Fruit fly (Drosophila melanogaster): ENCODE data around the gene CG13999.

CG13999 gene

dm6 chr2L:5997609-5998229 is 41.5 kb upstream of the CG13999 start (continued):
- TF ChIP-seq gt (GFP tag; IDR thresholded peaks at IDR 0.05) (0 out of 2 replicates have a peak, but pooled peaks have one; percentile 34), CG1603 (tag; optimal IDR thresholded peaks at IDR 0.05) (no peak), hkb (optimal IDR thresholded peaks at IDR 0.05) (no peak), hkb (GFP tag; IDR thresholded peaks at IDR 0.05) (peak; percentile 71), CG12299 (tag; optimal IDR thresholded peaks at IDR 0.05) (peak; percentile 65), fru (optimal IDR thresholded peaks at IDR 0.05) (no peak), CG8290 (GFP tag; optimal IDR thresholded peaks at IDR 0.05) (peak; percentile 37), CG8290 (tag; optimal IDR thresholded peaks at IDR 0.05) (peak in 1 of 2 experiments; percentile 37), CG14014 (GFP tag; IDR thresholded peaks at IDR 0.05) (no peak), CG11247 (GFP tag; IDR thresholded peaks at IDR 0.05) (no peak), usp (GFP tag; optimal IDR thresholded peaks at IDR 0.05) (no peak), pros (GFP tag; optimal IDR thresholded peaks at IDR 0.05) (peak; percentile 38), pb (GFP tag; optimal IDR thresholded peaks at IDR 0.05) (peak; percentile 46), Hr3 (GFP tag; optimal IDR thresholded peaks at IDR 0.05) (no peak), hth (optimal IDR thresholded peaks at IDR 0.05) (no peak), az2 (GFP tag; optimal IDR thresholded peaks at IDR 0.05) (no peak), Nf-YA (GFP tag; IDR thresholded peaks at IDR 0.05) (no peak), bbx (GFP tag; IDR thresholded peaks at IDR 0.05; ENCODE audit: partially characterized antibody) (no peak), CG12942 (GFP tag; optimal IDR thresholded peaks at IDR 0.05) (no peak), NK7.1 (GFP tag; optimal IDR thresholded peaks at IDR 0.05) (no peak), prd (optimal IDR thresholded peaks at IDR 0.05) (no peak), prd (GFP tag; IDR thresholded peaks at IDR 0.05) (no peak), Rx (GFP tag; IDR thresholded peaks at IDR 0.05) (no peak), CG31441 (GFP tag; IDR thresholded peaks at IDR 0.05) (peak; percentile 60), chinmo (GFP tag; IDR thresholded peaks at IDR 0.05; ENCODE audit: partially characterized antibody) (no peak), Mrtf (GFP tag; IDR thresholded peaks at IDR 0.05) (no peak), grn (GFP tag; optimal IDR thresholded peaks at IDR 0.05) (no peak), CG5180 (GFP tag; optimal IDR thresholded peaks at IDR 0.05) (peak; percentile 72), cad (GFP tag; optimal IDR thresholded peaks at IDR 0.05) (no peak), knrl (GFP tag; IDR thresholded peaks at IDR 0.05; ENCODE audit: partially characterized antibody) (no peak), Chrac-16 (GFP tag; optimal IDR thresholded peaks at IDR 0.05) (no peak), CG13424 (tag; optimal IDR thresholded peaks at IDR 0.05) (peak; percentile 11), tin (GFP tag; optimal IDR thresholded peaks at IDR 0.05) (no peak), hb (GFP tag; IDR thresholded peaks at IDR 0.05; ENCODE audit: partially characterized antibody) (no peak), Nf-YC (tag; optimal IDR thresholded peaks at IDR 0.05) (peak; percentile 67), maf-S (GFP tag; optimal IDR thresholded peaks at IDR 0.05) (no peak), pfk (GFP tag; optimal IDR thresholded peaks at IDR 0.05) (no peak), Gsc (GFP tag; IDR thresholded peaks at IDR 0.05) (no peak), gcm (GFP tag; optimal IDR thresholded peaks at IDR 0.05) (peak; percentile 57), NC2α (GFP tag; optimal IDR thresholded peaks at IDR 0.05) (no peak), Adf1 (GFP tag; IDR thresholded peaks at IDR 0.05) (peak; percentile 79), CG12104 (GFP tag; optimal IDR thresholded peaks at IDR 0.05) (no peak), kay (GFP tag; optimal IDR thresholded peaks at IDR 0.05) (no peak), CG8924 (tag; optimal IDR thresholded peaks at IDR 0.05) (peak; percentile 43), Atf-2 (GFP tag; optimal IDR thresholded peaks at IDR 0.05) (no peak), CG11456 (GFP tag; IDR thresholded peaks at IDR 0.05) (no peak), CG6654 (GFP tag; optimal IDR thresholded peaks at IDR 0.05) (no peak), sisA (GFP tag; IDR thresholded peaks at IDR 0.05) (no peak), fd3F (GFP tag; optimal IDR thresholded peaks at IDR 0.05) (no peak), CG9727 (GFP tag; optimal IDR thresholded peaks at IDR 0.05) (peak; percentile 67), repo (GFP tag; optimal IDR thresholded peaks at IDR 0.05) (no peak), CG10565 (GFP tag; optimal IDR thresholded peaks at IDR 0.05) (no peak), slbo (GFP tag; IDR thresholded peaks at IDR 0.05) (no peak)
